Worm (Caenorhabditis elegans): ENCODE measurements around the gene idi-1.

DNA sequence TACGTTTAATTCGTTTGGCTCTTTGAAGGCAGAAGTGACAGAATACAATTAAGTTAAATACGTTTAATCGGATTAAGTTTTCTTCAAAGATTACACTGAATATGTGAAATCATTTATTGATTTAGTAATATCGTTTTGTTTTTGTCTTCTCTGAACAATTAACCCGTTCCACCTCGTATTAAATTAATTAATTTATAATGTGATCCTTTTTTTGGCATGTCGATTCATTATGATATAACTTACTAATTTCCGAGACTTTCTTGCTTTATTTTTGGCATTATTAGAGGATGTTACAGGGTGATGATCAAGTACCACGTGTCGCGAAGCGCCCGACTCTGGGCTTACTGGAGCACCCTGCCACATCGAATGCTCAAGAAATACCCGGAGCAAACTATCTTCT, 47.3 kb upstream of the idi-1 start, which contains the start of gene K12H4.5:
- TF ChIP-seq ceh-28 (tag; optimal IDR thresholded peaks at IDR 0.05) (no peak), snpc-4 (tag; optimal IDR thresholded peaks at IDR 0.05) (no peak), elt-1 (tag; optimal IDR thresholded peaks at IDR 0.05) (no peak), nhr-28 (tag; optimal IDR thresholded peaks at IDR 0.05) (no peak), egl-5 (tag; optimal IDR thresholded peaks at IDR 0.05) (no peak), nhr-237 (tag; optimal IDR thresholded peaks at IDR 0.05) (no peak), ama-1 (optimal IDR thresholded peaks at IDR 0.05) (no peak), zag-1 (tag; optimal IDR thresholded peaks at IDR 0.05) (no peak), pqm-1 (tag; optimal IDR thresholded peaks at IDR 0.05) (no peak), nhr-76 (tag; optimal IDR thresholded peaks at IDR 0.05) (no peak), skn-1 (tag; optimal IDR thresholded peaks at IDR 0.05) (no peak), jun-1 (tag; optimal IDR thresholded peaks at IDR 0.05) (no peak)
